Fruit fly (Drosophila melanogaster) ovary, adult (tissue): ENCODE data around the gene Pfdn6.

ENCODE experiments used
- CG17801 ChIP-seq: fragments of 200-800 bp; optimal IDR thresholded peaks from 2 replicates; lab custom pipeline; 2019; ENCODE audit warnings: missing biosample characterization, mild to moderate bottlenecking, missing genetic modification characterization, moderate library complexity; ENCODE audit not compliant: partially characterized antibody

Pfdn6 gene

DNA sequence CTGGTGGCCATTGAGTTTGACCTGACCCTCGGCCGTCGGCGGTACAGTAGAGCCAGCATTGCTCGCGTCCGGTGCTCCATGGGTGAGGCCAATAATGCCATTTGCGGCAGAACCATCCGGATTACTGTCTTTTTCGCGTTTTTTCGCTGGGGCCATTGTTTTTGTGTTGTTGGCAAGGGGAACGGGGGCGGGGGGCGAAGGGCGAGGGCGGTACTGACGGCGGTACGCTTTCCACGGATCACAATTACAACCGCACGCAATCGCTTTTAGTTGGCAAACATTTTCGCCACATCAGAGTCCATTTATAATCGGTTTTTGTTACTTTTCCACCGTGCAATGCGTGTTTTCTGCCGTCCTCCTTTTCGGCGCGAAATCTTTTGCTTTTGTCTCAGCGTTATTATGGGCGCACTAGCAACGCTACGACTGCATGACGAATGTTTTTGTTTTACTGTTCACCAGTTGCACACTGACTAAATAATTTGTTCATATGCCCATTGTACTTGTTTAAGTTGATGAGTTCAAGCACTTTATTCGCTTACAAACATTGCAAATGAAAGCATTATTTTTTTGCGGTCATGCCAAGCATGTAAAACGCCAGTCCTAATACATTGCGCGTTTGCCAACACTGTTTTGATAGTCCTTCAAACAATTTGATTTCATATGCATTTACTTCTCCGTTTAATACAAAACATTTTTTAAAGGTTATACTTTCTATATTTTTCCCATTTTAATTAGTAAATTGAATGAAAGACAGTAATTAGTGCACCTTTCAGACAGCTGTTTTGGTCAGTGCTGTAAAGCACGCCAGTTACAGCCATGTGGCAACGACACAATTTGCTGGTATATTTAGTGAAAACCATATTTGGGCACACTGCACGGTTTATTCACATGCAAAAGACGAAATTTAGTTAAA, at the start of gene Pfdn6:
Gene Pfdn6 (plus strand): TSS at position 839 of the 913 bp plus-strand sequence.
- peak; percentile 82 for TF ChIP-seq CG17801 (GFP tag; lab: Kevin White, UChicago)

DNA sequence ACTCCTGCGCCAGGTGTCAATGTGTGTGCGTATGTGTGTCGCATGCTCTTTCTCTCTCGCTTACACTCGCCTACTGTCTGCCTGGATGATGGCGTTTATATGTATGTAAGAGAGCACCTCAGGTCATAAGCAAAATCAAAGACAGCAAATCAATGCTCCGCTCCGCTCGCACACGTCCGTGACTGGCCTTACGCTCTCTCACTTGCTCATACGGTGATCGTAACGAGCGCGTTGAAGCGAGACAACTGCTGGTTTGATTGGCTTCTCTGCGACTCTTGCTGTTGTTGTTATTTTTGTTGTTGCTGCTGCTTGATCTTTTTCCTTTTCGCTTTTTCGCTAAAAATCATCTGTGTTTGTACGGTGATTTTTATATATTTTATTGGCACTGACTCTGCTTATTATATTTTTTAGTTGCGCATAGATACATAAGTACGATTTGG, 27.9 kb upstream of the Pfdn6 start:
- TF ChIP-seq CG17801 (GFP tag; lab: Kevin White, UChicago): peak; percentile 14

dm6 chr3L:19896280-19896891, 27.1 kb upstream of the Pfdn6 start:
- TF ChIP-seq CG17801 (GFP tag; lab: Kevin White, UChicago): no peak

dm6 chr3L:19896892-19897684, 26.4 kb upstream of the Pfdn6 start:
- TF ChIP-seq CG17801 (GFP tag; lab: Kevin White, UChicago): peak; percentile 76

- TF ChIP-seq CG17801 (GFP tag; lab: Kevin White, UChicago): no peak
Observed at dm6 chr3L:19897685-19898009, 25.8 kb upstream of the Pfdn6 start.

- no peak for TF ChIP-seq CG17801 (GFP tag; lab: Kevin White, UChicago)
Observed at dm6 chr3L:19898547-19899282, 24.8 kb upstream of the Pfdn6 start.

DNA sequence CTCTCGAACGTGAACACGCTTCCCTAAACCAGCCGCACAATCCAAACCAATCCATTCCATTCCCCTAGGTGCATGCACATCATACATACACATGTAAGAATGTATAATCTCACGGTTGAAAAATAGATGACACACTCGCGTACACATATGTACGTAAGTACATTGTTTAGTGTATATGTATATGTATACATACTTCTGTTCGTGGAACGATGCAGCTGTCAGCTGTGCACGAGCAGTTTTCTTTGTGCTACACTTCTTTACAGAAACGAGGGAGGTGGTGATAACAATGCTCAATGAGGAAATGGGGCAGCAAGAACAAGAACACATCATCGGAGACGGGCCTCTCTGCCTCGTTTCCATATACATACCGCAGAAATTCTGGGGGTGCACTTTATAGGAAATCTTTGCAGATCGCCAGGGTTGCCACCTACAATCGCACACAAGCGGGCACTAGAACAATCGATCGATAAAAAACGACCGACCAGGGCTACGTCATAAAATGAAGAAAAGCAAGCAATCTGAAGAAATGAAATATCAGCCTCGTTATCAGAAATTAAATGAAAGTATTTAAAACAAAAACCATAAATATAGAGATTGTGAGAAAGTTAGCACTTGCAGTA, 24.1 kb upstream of the Pfdn6 start:
- TF ChIP-seq CG17801 (GFP tag; lab: Kevin White, UChicago): no peak

DNA sequence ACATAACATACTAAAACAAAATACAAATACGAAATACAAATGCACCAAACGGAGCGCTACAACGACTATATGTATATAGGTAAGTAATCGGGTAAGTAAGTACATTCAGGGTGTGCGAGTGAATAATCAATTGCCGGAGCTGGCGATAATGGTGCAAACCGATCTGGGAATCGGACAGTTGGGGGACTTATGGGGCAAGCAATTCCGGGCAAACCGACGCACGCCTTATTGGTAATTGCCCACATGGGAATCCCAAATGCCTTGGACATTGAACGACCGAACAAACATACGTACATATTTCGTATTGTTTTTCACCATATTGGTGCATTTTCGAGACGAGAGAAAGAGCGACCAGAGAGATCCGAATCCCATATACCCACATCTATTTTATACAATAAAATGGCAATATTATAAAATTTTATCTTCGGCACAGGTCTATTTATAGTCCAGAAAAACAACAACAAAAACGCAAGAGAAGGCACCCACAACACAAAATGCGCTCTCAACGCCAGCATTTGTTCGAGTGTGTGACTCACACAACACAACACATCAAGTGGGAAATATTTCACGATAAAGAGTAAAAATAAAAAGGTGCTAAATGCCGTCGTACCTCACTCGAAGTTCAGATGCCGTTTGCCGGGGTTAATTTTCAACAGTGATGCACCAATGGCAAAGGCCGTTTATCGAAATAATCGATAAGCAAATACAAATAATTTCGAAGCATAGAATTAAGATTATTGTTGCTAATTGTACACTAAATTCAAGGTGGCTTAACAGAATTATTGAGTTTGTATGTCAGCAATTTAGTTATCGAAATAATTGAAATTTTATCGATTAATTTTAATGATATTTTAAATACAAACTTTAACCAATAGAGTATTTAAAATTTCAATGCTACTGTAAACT, 23.0 kb upstream of the Pfdn6 start:
- no peak for TF ChIP-seq CG17801 (GFP tag; lab: Kevin White, UChicago)

DNA sequence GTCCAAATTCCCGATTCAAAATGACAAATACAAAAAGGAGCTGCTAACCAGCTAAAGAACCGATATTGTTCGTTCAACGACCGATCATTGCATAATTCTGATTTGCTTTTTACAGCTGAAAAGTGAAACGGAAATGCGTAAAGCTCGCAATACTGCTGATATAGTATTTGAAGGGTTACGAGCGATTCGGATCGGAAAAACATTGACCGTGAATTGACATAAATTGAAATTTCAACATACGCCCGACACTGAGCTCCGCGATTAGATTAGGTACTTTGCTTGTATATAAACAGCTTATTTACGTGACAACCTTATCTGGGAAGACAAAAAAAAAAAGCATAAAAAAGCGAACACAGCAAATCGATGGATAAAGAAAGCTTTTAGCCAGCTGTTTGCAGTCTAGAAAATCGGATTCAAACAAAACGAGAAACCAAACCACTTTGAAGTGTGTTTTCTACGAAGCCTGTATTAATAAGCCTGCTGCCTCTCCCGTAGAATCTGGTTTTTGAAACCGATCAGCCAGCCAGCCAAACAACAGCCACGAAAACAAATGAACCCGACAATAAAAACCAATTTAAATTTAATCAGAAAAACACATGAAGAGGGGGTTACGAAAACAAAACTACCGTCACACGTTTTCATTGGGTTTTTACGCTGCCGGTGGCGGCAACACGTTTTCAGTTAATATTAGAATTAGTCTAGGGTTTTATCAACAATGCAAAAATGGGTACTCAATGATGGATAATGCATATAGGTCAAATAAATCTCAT, 21.8 kb upstream of the Pfdn6 start:
- no peak for TF ChIP-seq CG17801 (GFP tag; lab: Kevin White, UChicago)

dm6 chr3L:19902560-19903399, 20.7 kb upstream of the Pfdn6 start:
- peak; percentile 50 for TF ChIP-seq CG17801 (GFP tag; lab: Kevin White, UChicago)

DNA sequence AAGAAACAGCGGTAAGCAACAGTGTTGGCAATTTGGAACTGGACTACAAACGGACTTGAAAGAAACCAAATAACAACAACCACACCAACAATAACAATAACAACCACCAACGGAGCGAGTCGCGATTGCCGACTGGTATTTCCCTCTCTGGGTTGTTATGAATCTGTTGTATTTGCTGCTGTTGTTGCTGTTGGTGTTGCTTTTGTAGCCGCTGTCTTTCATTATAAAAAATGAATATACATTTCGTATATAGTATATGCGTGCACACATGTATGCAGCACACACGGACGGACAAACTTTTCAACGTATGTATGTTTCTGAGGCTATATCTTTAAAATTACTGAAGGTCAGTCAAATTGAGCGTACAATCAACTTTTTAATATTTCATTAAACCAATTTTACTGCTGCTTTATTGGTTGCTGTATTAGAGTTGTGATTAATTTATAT, 20.0 kb upstream of the Pfdn6 start:
- no peak for TF ChIP-seq CG17801 (GFP tag; lab: Kevin White, UChicago)
